Worm (Caenorhabditis elegans): ENCODE results near the gene wht-2.

wht-2 gene

ce11 chrIV:11433709-11434108 is 36.5 kb upstream of the wht-2 start (continued):
- TF ChIP-seq ceh-27 (GFP tag; optimal IDR thresholded peaks at IDR 0.05) (peak; percentile 65), madf-6 (GFP tag; IDR thresholded peaks at IDR 0.05) (no peak), ztf-26 (tag; optimal IDR thresholded peaks at IDR 0.05) (no peak), F49E8.2 (tag; optimal IDR thresholded peaks at IDR 0.05; ENCODE audit: insufficient read depth) (peak; percentile 34), K11D2.4 (GFP tag; IDR thresholded peaks at IDR 0.05) (no peak), pbrm-1 (GFP tag; IDR thresholded peaks at IDR 0.05) (peak; percentile 72; the same call in 1 of the 2 replicates), F39B2.1 (GFP tag; IDR thresholded peaks at IDR 0.05) (no peak), lag-1 (GFP tag; IDR thresholded peaks at IDR 0.05) (no peak), bed-2 (GFP tag; IDR thresholded peaks at IDR 0.05) (no peak), Y67H2A.10 (GFP tag; conservative IDR thresholded peaks at IDR 0.05) (no peak), rcor-1 (GFP tag; IDR thresholded peaks at IDR 0.05) (0 out of 2 replicates have a peak, but pooled peaks have one; percentile 27), ets-4 (GFP tag; optimal IDR thresholded peaks at IDR 0.05) (no peak), mel-28 (tag; optimal IDR thresholded peaks at IDR 0.05; ENCODE audit: borderline replicate concordance) (no peak), attf-3 (GFP tag; conservative IDR thresholded peaks at IDR 0.05) (no peak), cebp-1 (GFP tag; IDR thresholded peaks at IDR 0.05) (no peak), cebp-1 (tag; optimal IDR thresholded peaks at IDR 0.05) (no peak), snpc-4 (GFP tag; optimal IDR thresholded peaks at IDR 0.05) (peak; percentile 4), snpc-4 (tag; optimal IDR thresholded peaks at IDR 0.05) (peak in 1 of 4 experiments; percentile 7), fkh-3 (tag; optimal IDR thresholded peaks at IDR 0.05) (no peak), dpl-1 (GFP tag; optimal IDR thresholded peaks at IDR 0.05) (peak; percentile 32), die-1 (tag; optimal IDR thresholded peaks at IDR 0.05) (no peak), him-1 (tag; optimal IDR thresholded peaks at IDR 0.05) (no peak), B0019.2 (GFP tag; conservative IDR thresholded peaks at IDR 0.05) (0 out of 2 replicates have a peak, but pooled peaks have one; percentile 35), pha-4 (tag; optimal IDR thresholded peaks at IDR 0.05) (peak; percentile 1), ztf-18 (tag; optimal IDR thresholded peaks at IDR 0.05) (peak; percentile 93), Y56A3A.18 (GFP tag; IDR thresholded peaks at IDR 0.05) (no peak), sptf-2 (GFP tag; optimal IDR thresholded peaks at IDR 0.05) (no peak), aptf-3 (GFP tag; IDR thresholded peaks at IDR 0.05) (no peak), chd-7 (tag; optimal IDR thresholded peaks at IDR 0.05) (no peak), F57A8.1 (GFP tag; optimal IDR thresholded peaks at IDR 0.05) (no peak), nhr-179 (tag; optimal IDR thresholded peaks at IDR 0.05) (no peak)

DNA sequence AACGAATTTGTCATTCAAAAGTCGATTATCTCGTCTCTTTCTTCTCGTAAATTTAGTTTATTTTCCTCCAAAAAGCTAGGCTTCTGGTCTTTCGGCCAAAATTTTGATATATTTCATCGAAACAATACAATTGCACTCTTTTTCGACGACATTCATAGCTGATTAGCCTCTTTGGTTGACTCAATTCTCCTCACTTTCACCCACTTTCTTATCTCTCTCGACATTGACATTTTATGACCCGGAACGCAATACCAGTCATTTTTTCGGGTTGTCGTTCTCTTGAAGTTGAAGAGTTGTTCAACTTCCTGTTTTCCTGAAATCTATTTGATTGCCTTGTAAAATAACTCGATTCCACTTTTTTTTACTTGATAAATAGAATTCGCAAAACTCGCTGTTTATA is 35.7 kb upstream of the wht-2 start:
- TF ChIP-seq nhr-80 (tag; optimal IDR thresholded peaks at IDR 0.05), result peak; percentile 71
- no peak for TF ChIP-seq pbrm-1 (GFP tag; IDR thresholded peaks at IDR 0.05)
- TF ChIP-seq ets-4 (GFP tag; optimal IDR thresholded peaks at IDR 0.05), result peak; percentile 21
- peak; percentile 41; the same call in 1 of the 2 replicates for TF ChIP-seq dox-1 (GFP tag; IDR thresholded peaks at IDR 0.05)

DNA sequence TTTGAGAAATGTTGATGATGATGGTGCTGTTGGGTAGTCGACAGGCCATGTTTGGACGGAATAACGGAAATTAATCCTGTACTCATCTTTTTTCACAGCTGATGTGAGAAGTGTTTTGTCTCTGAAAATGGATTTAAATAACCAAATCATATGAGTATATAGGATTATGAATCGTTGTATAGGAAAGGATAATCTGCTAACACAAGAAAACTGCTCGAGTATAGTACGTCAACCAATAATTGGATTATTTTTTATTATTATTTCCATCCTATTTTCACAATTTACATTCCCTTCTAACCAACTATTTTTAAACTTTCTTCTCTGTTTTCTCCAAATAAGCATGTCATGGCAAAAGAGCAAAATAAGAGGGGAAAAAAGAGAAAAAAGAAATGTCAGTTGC is 34.5 kb upstream of the wht-2 start:
- TF ChIP-seq snpc-4 (GFP tag; optimal IDR thresholded peaks at IDR 0.05) (no peak), snpc-4 (tag; optimal IDR thresholded peaks at IDR 0.05) (no peak), ccch-3 (GFP tag; optimal IDR thresholded peaks at IDR 0.05) (no peak), snpc-3.4 (tag; optimal IDR thresholded peaks at IDR 0.05) (no peak), mel-28 (tag; optimal IDR thresholded peaks at IDR 0.05; ENCODE audit: borderline replicate concordance) (no peak), lag-1 (GFP tag; IDR thresholded peaks at IDR 0.05) (no peak), bed-1 (GFP tag; IDR thresholded peaks at IDR 0.05) (no peak), aptf-3 (GFP tag; IDR thresholded peaks at IDR 0.05) (no peak), atf-7 (tag; optimal IDR thresholded peaks at IDR 0.05) (no peak), hlh-26 (GFP tag; conservative IDR thresholded peaks at IDR 0.05) (no peak), Y53F4B.3 (GFP tag; IDR thresholded peaks at IDR 0.05) (no peak), somi-1 (GFP tag; optimal IDR thresholded peaks at IDR 0.05) (no peak), ceh-79 (tag; optimal IDR thresholded peaks at IDR 0.05) (no peak), B0019.2 (GFP tag; conservative IDR thresholded peaks at IDR 0.05) (no peak), dox-1 (GFP tag; IDR thresholded peaks at IDR 0.05) (no peak), nhr-27 (tag; optimal IDR thresholded peaks at IDR 0.05) (no peak), lin-26 (GFP tag; IDR thresholded peaks at IDR 0.05) (no peak), attf-3 (GFP tag; conservative IDR thresholded peaks at IDR 0.05) (no peak)
